Worm (Caenorhabditis elegans): ENCODE data around the gene nft-1.
"Not testable (repeated sequence)": the region's sequence is repeated elsewhere in the genome, so short reads cannot be mapped to it uniquely, and the experiment has no call there.

The nft-1 gene

ce11 chrIII:11923586-11923985, at the start of gene nft-1:
Gene nft-1 (plus strand): TSS chrIII:11923886.
- TF ChIP-seq efl-1 (optimal IDR thresholded peaks at IDR 0.05) = no peak
- TF ChIP-seq efl-1 (GFP tag; optimal IDR thresholded peaks at IDR 0.05 in 1 of 2) = peak in 1 of 2 experiments; percentile 2
- TF ChIP-seq nhr-71 (tag; optimal IDR thresholded peaks at IDR 0.05) = no peak

- TF ChIP-seq lin-14 (GFP tag; optimal IDR thresholded peaks at IDR 0.05) (no peak), efl-1 (optimal IDR thresholded peaks at IDR 0.05) (no peak), efl-1 (GFP tag; optimal IDR thresholded peaks at IDR 0.05 in 1 of 2) (peak in 1 of 2 experiments; percentile 33)
These were observed 49.4 kb upstream of the nft-1 start for ce11 chrIII:11874242-11874641.

- TF ChIP-seq aha-1 (tag; optimal IDR thresholded peaks at IDR 0.05) = no peak
- TF ChIP-seq egl-27 (tag; optimal IDR thresholded peaks at IDR 0.05) = no peak
- no peak for TF ChIP-seq ces-1 (GFP tag; optimal IDR thresholded peaks at IDR 0.05)
- no peak for TF ChIP-seq vab-15 (tag; optimal IDR thresholded peaks at IDR 0.05)
- no peak for TF ChIP-seq mef-2 (tag; optimal IDR thresholded peaks at IDR 0.05)
- no peak for TF ChIP-seq blmp-1 (tag; optimal IDR thresholded peaks at IDR 0.05)
- no peak for TF ChIP-seq nhr-19 (GFP tag; conservative IDR thresholded peaks at IDR 0.05)
- no peak for TF ChIP-seq fkh-8 (tag; optimal IDR thresholded peaks at IDR 0.05)
- TF ChIP-seq C16A3.4 (tag; optimal IDR thresholded peaks at IDR 0.05) = no peak
- TF ChIP-seq hlh-17 (GFP tag; optimal IDR thresholded peaks at IDR 0.05; ENCODE audit: borderline replicate concordance) = no peak
- TF ChIP-seq ceh-63 (GFP tag; optimal IDR thresholded peaks at IDR 0.05) = no peak
- TF ChIP-seq efl-3 (GFP tag; optimal IDR thresholded peaks at IDR 0.05) = no peak
- no peak for TF ChIP-seq nhr-84 (tag; optimal IDR thresholded peaks at IDR 0.05)
- TF ChIP-seq ets-5 (GFP tag; IDR thresholded peaks at IDR 0.05) = no peak
- no peak for TF ChIP-seq C04F5.9 (tag; optimal IDR thresholded peaks at IDR 0.05)
These were observed 47.6 kb upstream of the nft-1 start for ce11 chrIII:11876130-11876529.

ce11 chrIII:11878751-11879150, 44.9 kb upstream of the nft-1 start, which contains the start of gene Y56A3A.6:
Gene Y56A3A.6 (minus strand): TSS chrIII:11878803.
- TF ChIP-seq elt-2 (tag; optimal IDR thresholded peaks at IDR 0.05) (peak; percentile 59), tlp-1 (tag; optimal IDR thresholded peaks at IDR 0.05) (no peak), lin-35 (GFP tag; optimal IDR thresholded peaks at IDR 0.05) (peak in 1 of 2 experiments; percentile 2), pqm-1 (tag; optimal IDR thresholded peaks at IDR 0.05) (no peak), elt-3 (tag; optimal IDR thresholded peaks at IDR 0.05) (no peak), ets-5 (GFP tag; IDR thresholded peaks at IDR 0.05) (no peak), ztf-4 (tag; optimal IDR thresholded peaks at IDR 0.05) (no peak), unc-30 (tag; optimal IDR thresholded peaks at IDR 0.05) (no peak), aha-1 (tag; optimal IDR thresholded peaks at IDR 0.05) (no peak)

- TF ChIP-seq elt-2 (tag; optimal IDR thresholded peaks at IDR 0.05) (peak; percentile 24), alr-1 (tag; optimal IDR thresholded peaks at IDR 0.05; ENCODE audit: borderline replicate concordance) (no peak)
These were observed 42.1 kb upstream of the nft-1 start for ce11 chrIII:11881549-11881948.

ce11 chrIII:11883694-11884093, 40.0 kb upstream of the nft-1 start, which contains the start of gene fbxb-22:
Gene fbxb-22 (minus strand): TSS chrIII:11883754.
- not testable (repeated sequence) for TF ChIP-seq egl-13, mep-1, nhr-84 (tag; optimal IDR thresholded peaks at IDR 0.05)

- TF ChIP-seq pqm-1 (tag; optimal IDR thresholded peaks at IDR 0.05) (no peak), sptf-1 (tag; optimal IDR thresholded peaks at IDR 0.05) (no peak), lir-3 (tag; optimal IDR thresholded peaks at IDR 0.05; ENCODE audit: poor library complexity) (no peak), efl-3 (GFP tag; optimal IDR thresholded peaks at IDR 0.05) (no peak), snpc-4 (tag; optimal IDR thresholded peaks at IDR 0.05) (no peak), nhr-12 (tag; optimal IDR thresholded peaks at IDR 0.05) (no peak), fkh-4 (tag; optimal IDR thresholded peaks at IDR 0.05; ENCODE audit: borderline replicate concordance) (no peak), elt-2 (tag; optimal IDR thresholded peaks at IDR 0.05) (no peak), zip-4 (GFP tag; optimal IDR thresholded peaks at IDR 0.05) (no peak), fkh-10 (GFP tag; optimal IDR thresholded peaks at IDR 0.05) (no peak), egl-13 (tag; optimal IDR thresholded peaks at IDR 0.05) (no peak), unc-30 (tag; optimal IDR thresholded peaks at IDR 0.05) (no peak), lsy-2 (tag; optimal IDR thresholded peaks at IDR 0.05) (no peak), mdl-1 (tag; optimal IDR thresholded peaks at IDR 0.05) (no peak), sox-4 (tag; optimal IDR thresholded peaks at IDR 0.05) (no peak), aha-1 (tag; optimal IDR thresholded peaks at IDR 0.05) (no peak), pag-3 (tag; optimal IDR thresholded peaks at IDR 0.05; ENCODE audit: borderline replicate concordance, insufficient read depth) (no peak), unc-130 (tag; optimal IDR thresholded peaks at IDR 0.05) (no peak)
These were observed 32.4 kb upstream of the nft-1 start, which contains the start of gene faah-5 for ce11 chrIII:11891335-11891734. Gene faah-5 (minus strand): TSS chrIII:11891435.
